Fruit fly (Drosophila melanogaster) whole organism, embryonic: Measurements from ENCODE around the gene CG32797.
A peak's percentile ranks its signal among the peaks of the same experiment; 100 is the strongest.

Source experiments
- B-H1 ChIP-seq: fragments of 200-800 bp; sonication (Bioruptor generic); IDR thresholded peaks from 3 replicates; pipeline ENCODE4 v1.3.6; 2022; ENCODE audit warnings: missing biosample characterization, missing genetic modification characterization
- Blimp-1 ChIP-seq: fragments of 200-800 bp; sonication (Bioruptor generic); optimal IDR thresholded peaks from 3 replicates; lab custom pipeline; 2018; ENCODE audit warnings: missing biosample characterization, missing genetic modification characterization, mild to moderate bottlenecking, moderate library complexity, missing genetic modification reagents
- CG15696 ChIP-seq: fragments of 200-800 bp; sonication (Bioruptor generic); optimal IDR thresholded peaks from 2 replicates; lab custom pipeline; 2019; ENCODE audit warnings: missing biosample characterization, mild to moderate bottlenecking, missing genetic modification characterization, moderate library complexity
- CG1602 ChIP-seq: fragments of 200-800 bp; sonication (Bioruptor generic); optimal IDR thresholded peaks from 3 replicates; lab custom pipeline; 2016; ENCODE audit warnings: missing biosample characterization, missing genetic modification characterization
- CG1603 ChIP-seq: fragments of 200-800 bp; sonication (Bioruptor generic); optimal IDR thresholded peaks from 2 replicates; lab custom pipeline; 2019; ENCODE audit warnings: missing biosample characterization, mild to moderate bottlenecking, missing genetic modification characterization, moderate library complexity
- CG17802 ChIP-seq: fragments of 200-800 bp; sonication (Bioruptor generic); optimal IDR thresholded peaks from 2 replicates; lab custom pipeline; 2018; ENCODE audit warnings: missing biosample characterization, mild to moderate bottlenecking, missing genetic modification characterization, moderate library complexity
- CG2120 ChIP-seq: fragments of 200-800 bp; sonication (Bioruptor generic); optimal IDR thresholded peaks from 3 replicates; lab custom pipeline; 2016; ENCODE audit warnings: missing biosample characterization, missing genetic modification characterization
- CG2202 ChIP-seq: fragments of 200-800 bp; sonication (Bioruptor generic); optimal IDR thresholded peaks from 2 replicates; lab custom pipeline; 2018; ENCODE audit warnings: missing biosample characterization, mild to moderate bottlenecking, missing genetic modification characterization
- CG2678 ChIP-seq: fragments of 200-800 bp; sonication (Bioruptor generic); optimal IDR thresholded peaks from 3 replicates; lab custom pipeline; 2019; ENCODE audit warnings: missing biosample characterization, mild to moderate bottlenecking, missing genetic modification characterization, moderate library complexity
- CG2889 ChIP-seq: fragments of 200-800 bp; sonication (Bioruptor generic); IDR thresholded peaks from 3 replicates; pipeline ENCODE4 v1.3.6; 2022; ENCODE audit warnings: missing biosample characterization, missing genetic modification characterization
- CG33213 ChIP-seq: fragments of 200-800 bp; sonication (Bioruptor generic); optimal IDR thresholded peaks from 3 replicates; lab custom pipeline; 2016; ENCODE audit warnings: missing biosample characterization, missing genetic modification characterization
- CG33557 ChIP-seq: fragments of 200-800 bp; sonication (Bioruptor generic); optimal IDR thresholded peaks from 2 replicates; lab custom pipeline; 2019; ENCODE audit warnings: missing biosample characterization, mild to moderate bottlenecking, missing genetic modification characterization, moderate library complexity
- CG7556 ChIP-seq: fragments of 200-800 bp; sonication (Bioruptor generic); optimal IDR thresholded peaks from 2 replicates; lab custom pipeline; 2017; ENCODE audit warnings: missing biosample characterization, mild to moderate bottlenecking, missing genetic modification characterization
- CG7745 ChIP-seq: fragments of 200-800 bp; sonication (Bioruptor generic); optimal IDR thresholded peaks from 2 replicates; lab custom pipeline; 2018; ENCODE audit warnings: missing biosample characterization, mild to moderate bottlenecking, missing genetic modification characterization, moderate library complexity
- CG8281 ChIP-seq: fragments of 200-800 bp; sonication (Bioruptor generic); optimal IDR thresholded peaks from 2 replicates; lab custom pipeline; 2018; ENCODE audit warnings: missing biosample characterization, mild to moderate bottlenecking, missing genetic modification characterization, moderate library complexity
- CG8290 ChIP-seq, 3 experiments: fragments of 200-800 bp; sonication (Bioruptor generic); optimal IDR thresholded peaks; 2 replicates each; lab custom pipeline; 2016 to 2019; ENCODE audit warnings: missing biosample characterization in 3 of 3, missing genetic modification characterization in 3 of 3, mild to moderate bottlenecking in 2 of 3, moderate library complexity in 1 of 3
- CG8765 ChIP-seq: fragments of 200-800 bp; sonication (Bioruptor generic); IDR thresholded peaks from 2 replicates; pipeline ENCODE4 v1.3.6; 2022; ENCODE audit warnings: missing biosample characterization, missing genetic modification characterization
- CG9797 ChIP-seq: fragments of 200-800 bp; sonication (Bioruptor generic); optimal IDR thresholded peaks from 3 replicates; lab custom pipeline; 2018; ENCODE audit warnings: missing biosample characterization, mild to moderate bottlenecking, missing genetic modification characterization
- CTCF ChIP-seq: fragments of 200-800 bp; sonication (Bioruptor generic); optimal IDR thresholded peaks from 2 replicates; lab custom pipeline; 2017; ENCODE audit warnings: missing biosample characterization, mild to moderate bottlenecking, missing genetic modification characterization, moderate library complexity
- D19B ChIP-seq: fragments of 200-800 bp; sonication (Bioruptor generic); optimal IDR thresholded peaks from 2 replicates; lab custom pipeline; 2017; ENCODE audit warnings: missing biosample characterization, mild to moderate bottlenecking, missing genetic modification characterization
- Hand ChIP-seq: fragments of 200-800 bp; sonication (Bioruptor generic); optimal IDR thresholded peaks from 2 replicates; lab custom pipeline; 2017; ENCODE audit warnings: mild to moderate bottlenecking, missing biosample characterization, missing genetic modification reagents, missing genetic modification characterization
- Jarid2 ChIP-seq: fragments of 200-800 bp; sonication (Bioruptor generic); optimal IDR thresholded peaks from 3 replicates; lab custom pipeline; 2017; ENCODE audit warnings: mild to moderate bottlenecking, missing biosample characterization, missing genetic modification reagents, missing genetic modification characterization
- Lhr ChIP-seq: fragments of 200-800 bp; sonication (Bioruptor generic); optimal IDR thresholded peaks from 3 replicates; lab custom pipeline; 2017; ENCODE audit warnings: mild to moderate bottlenecking, missing biosample characterization, missing genetic modification reagents, missing genetic modification characterization
- MTF-1 ChIP-seq: fragments of 200-800 bp; sonication (Bioruptor generic); optimal IDR thresholded peaks from 2 replicates; lab custom pipeline; 2018; ENCODE audit warnings: missing biosample characterization, mild to moderate bottlenecking, missing genetic modification characterization, borderline replicate concordance
- Pdp1 ChIP-seq, 2 experiments: fragments of 200-800 bp; sonication (Bioruptor generic); optimal IDR thresholded peaks; 3 replicates each; lab custom pipeline; 2016; ENCODE audit warnings: missing biosample characterization in 2 of 2, missing genetic modification characterization in 2 of 2, mild to moderate bottlenecking in 1 of 2, moderate library complexity in 1 of 2
- Ravus ChIP-seq: fragments of 200-800 bp; sonication (Bioruptor generic); IDR thresholded peaks from 2 replicates; pipeline ENCODE4 v1.3.6; 2022; ENCODE audit warnings: missing biosample characterization, missing genetic modification characterization
- Rfx ChIP-seq: fragments of 200-800 bp; sonication (Bioruptor generic); IDR thresholded peaks from 2 replicates; pipeline ENCODE4 v1.3.6; 2022; ENCODE audit warnings: missing biosample characterization, missing genetic modification characterization
- Sox100B ChIP-seq: fragments of 200-800 bp; sonication (Bioruptor generic); optimal IDR thresholded peaks from 3 replicates; lab custom pipeline; 2018; ENCODE audit warnings: missing biosample characterization, mild to moderate bottlenecking, missing genetic modification characterization
- Taf1 ChIP-seq: fragments of 200-800 bp; sonication (Bioruptor generic); IDR thresholded peaks from 2 replicates; pipeline ENCODE4 v1.3.6; 2022; ENCODE audit warnings: missing biosample characterization, missing genetic modification characterization
- Vsx1 ChIP-seq: fragments of 200-800 bp; sonication (Bioruptor generic); optimal IDR thresholded peaks from 2 replicates; lab custom pipeline; 2017; ENCODE audit warnings: missing biosample characterization, mild to moderate bottlenecking, missing genetic modification characterization, missing genetic modification reagents
- Xrp1 ChIP-seq: fragments of 200-800 bp; sonication (Bioruptor generic); IDR thresholded peaks from 2 replicates; pipeline ENCODE4 v1.3.6; 2022; ENCODE audit warnings: missing biosample characterization, missing genetic modification characterization
- al ChIP-seq: fragments of 200-800 bp; sonication (Bioruptor generic); IDR thresholded peaks from 2 replicates; pipeline ENCODE4 v1.3.6; 2022; ENCODE audit warnings: missing biosample characterization, missing genetic modification characterization
- bigmax ChIP-seq: fragments of 200-800 bp; sonication (Bioruptor generic); optimal IDR thresholded peaks from 2 replicates; lab custom pipeline; 2018; ENCODE audit warnings: missing biosample characterization, mild to moderate bottlenecking, missing genetic modification characterization
- bsh ChIP-seq, 2 experiments: fragments of 200-800 bp; sonication (Bioruptor generic); optimal IDR thresholded peaks; 2 replicates each; lab custom pipeline; 2017 to 2018; ENCODE audit warnings: mild to moderate bottlenecking in 2 of 2, missing biosample characterization in 2 of 2, missing genetic modification characterization in 2 of 2, moderate library complexity in 1 of 2
- dmrt11E ChIP-seq: fragments of 200-800 bp; sonication (Bioruptor generic); optimal IDR thresholded peaks from 3 replicates; lab custom pipeline; 2018; ENCODE audit warnings: missing biosample characterization, mild to moderate bottlenecking, missing genetic modification characterization, moderate library complexity
- gfzf ChIP-seq: fragments of 200-800 bp; sonication (Bioruptor generic); optimal IDR thresholded peaks from 2 replicates; lab custom pipeline; 2016; ENCODE audit warnings: missing biosample characterization, mild to moderate bottlenecking, missing genetic modification characterization, moderate library complexity
- gt ChIP-seq: fragments of 200-800 bp; sonication (Bioruptor generic); IDR thresholded peaks from 2 replicates; pipeline ENCODE4 v1.3.6; 2022; ENCODE audit warnings: missing biosample characterization, missing genetic modification characterization
- hkb ChIP-seq, 2 experiments: fragments of 200-800 bp in 1 of 2; fragments of >200 bp in 1 of 2; sonication (Bioruptor generic) in 1 of 2; IDR thresholded peaks in 1 of 2; optimal IDR thresholded peaks in 1 of 2; 2 replicates each; pipeline versions ENCODE4 v1.3.6 to Lab custom; 2017 to 2022; ENCODE audit warnings: missing biosample characterization in 1 of 2, missing genetic modification characterization in 1 of 2
- lilli ChIP-seq: fragments of 200-800 bp; sonication (Bioruptor generic); optimal IDR thresholded peaks from 3 replicates; lab custom pipeline; 2016; ENCODE audit warnings: missing biosample characterization, missing genetic modification characterization
- org-1 ChIP-seq: fragments of 200-800 bp; sonication (Bioruptor generic); optimal IDR thresholded peaks from 2 replicates; lab custom pipeline; 2017; ENCODE audit warnings: missing biosample characterization, missing genetic modification characterization
- pb ChIP-seq: fragments of 200-800 bp; sonication (Bioruptor generic); optimal IDR thresholded peaks from 3 replicates; lab custom pipeline; 2016; ENCODE audit warnings: missing biosample characterization, missing genetic modification characterization
- rib ChIP-seq: fragments of 200-800 bp; sonication (Bioruptor generic); IDR thresholded peaks from 2 replicates; pipeline ENCODE4 v1.3.6; 2022; ENCODE audit warnings: missing biosample characterization, missing genetic modification characterization
- row ChIP-seq: fragments of 200-800 bp; sonication (Bioruptor generic); IDR thresholded peaks from 3 replicates; pipeline ENCODE4 v1.3.6; 2022; ENCODE audit warnings: missing biosample characterization, missing genetic modification characterization
- sc ChIP-seq, 3 experiments: fragments of >200 bp in 2 of 3; fragments of 200-800 bp in 1 of 3; sonication (Bioruptor generic) in 1 of 3; optimal IDR thresholded peaks; 2 replicates in 2 of 3; 3 replicates in 1 of 3; lab custom pipeline; 2017; ENCODE audit warnings: mild to moderate bottlenecking in 1 of 3, missing biosample characterization in 1 of 3, missing genetic modification characterization in 1 of 3, missing genetic modification reagents in 1 of 3
- sens ChIP-seq: fragments of 200-800 bp; sonication (Bioruptor generic); peaks from one replicate; lab custom pipeline; 2016; ENCODE audit warnings: missing biosample characterization, missing genetic modification characterization
- seq ChIP-seq: fragments of 200-800 bp; sonication (Bioruptor generic); IDR thresholded peaks from 2 replicates; pipeline ENCODE4 v1.3.6; 2022; ENCODE audit warnings: missing biosample characterization, missing genetic modification characterization
- z ChIP-seq: fragments of 200-800 bp; sonication (Bioruptor generic); IDR thresholded peaks from 3 replicates; pipeline ENCODE4 v1.3.6; 2022; ENCODE audit warnings: missing biosample characterization, missing genetic modification characterization

CG32797 gene

DNA sequence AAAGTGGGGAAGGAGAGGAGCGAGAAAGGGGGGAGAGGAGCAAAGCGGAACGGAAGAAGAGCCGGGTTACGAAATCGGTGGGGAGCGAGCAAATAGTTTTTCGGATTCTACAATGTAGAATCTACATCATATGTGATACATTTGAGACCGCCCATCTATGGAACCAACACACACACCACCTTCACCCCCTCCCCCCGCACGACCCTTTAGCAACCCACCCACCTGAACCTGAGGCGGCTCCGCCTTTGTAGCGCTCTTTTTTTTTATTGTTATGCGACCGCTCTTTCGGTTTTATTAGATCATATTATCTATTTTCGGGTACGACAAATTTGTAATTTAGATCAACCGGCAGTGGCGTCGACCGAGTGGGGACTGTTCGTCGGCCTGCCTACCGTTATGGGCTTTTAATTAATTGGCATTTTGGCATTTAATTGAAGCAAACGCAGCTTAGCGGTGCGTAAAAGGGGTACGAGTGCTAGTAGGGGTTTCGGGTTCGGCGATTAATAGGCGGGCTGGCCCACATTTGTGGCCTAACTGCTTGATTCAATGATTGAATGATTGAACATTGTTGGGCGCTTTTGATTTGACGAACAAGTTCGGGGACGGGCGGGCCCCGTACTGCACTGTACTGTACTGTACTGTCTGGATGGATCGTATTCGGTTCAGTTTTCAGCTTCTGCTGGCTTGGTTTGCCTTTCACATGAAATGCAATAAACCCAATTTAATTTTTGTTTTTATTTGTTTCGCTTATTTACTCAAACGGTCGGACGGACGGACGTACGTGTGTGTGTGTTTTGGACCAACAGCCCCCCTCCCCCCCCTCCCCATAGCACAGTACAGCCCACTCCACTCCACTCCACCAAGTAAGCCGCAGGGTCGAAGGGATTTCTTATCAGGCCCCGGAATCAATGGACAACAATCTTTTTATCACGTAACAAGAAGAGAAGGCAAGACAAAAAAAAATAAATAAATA, 36.1 kb upstream of the CG32797 start (continued):
- peak; percentile 14 for TF ChIP-seq CG7745 (tag; lab: Kevin White, UChicago)
- no peak for TF ChIP-seq CG33213
- peak; percentile 40 for TF ChIP-seq CG33557 (GFP tag; lab: Kevin White, UChicago)
- no peak for TF ChIP-seq seq (GFP tag; lab: Robert Waterston, UW)
- no peak for TF ChIP-seq Vsx1 (GFP tag; lab: Kevin White, UChicago)
- peak; percentile 6 for TF ChIP-seq org-1 (GFP tag; lab: Kevin White, UChicago)
- peak in 1 of 2 experiments; percentile 65 for TF ChIP-seq Pdp1 (GFP tag; optimal IDR thresholded peaks at IDR 0.05; lab: Kevin White, UChicago)
- no peak for TF ChIP-seq bigmax (GFP tag; lab: Kevin White, UChicago)
- peak; percentile 7 for TF ChIP-seq Lhr (GFP tag; lab: Kevin White, UChicago)
- TF ChIP-seq z (GFP tag; lab: Robert Waterston, UW): 0 out of 3 replicates have a peak, but pooled peaks have one; percentile 33
- no peak for TF ChIP-seq CG2120 (GFP tag; lab: Kevin White, UChicago)
- no peak for TF ChIP-seq CG2678 (tag; lab: Kevin White, UChicago)
- TF ChIP-seq Ravus (GFP tag; lab: Robert Waterston, UW): no peak
- peak; percentile 81 for TF ChIP-seq sens (GFP tag; lab: Kevin White, UChicago)
- no peak for TF ChIP-seq CG8290 (GFP tag; optimal IDR thresholded peaks at IDR 0.05; lab: Kevin White, UChicago)
- TF ChIP-seq CG8290 (tag; optimal IDR thresholded peaks at IDR 0.05; lab: Kevin White, UChicago): no peak
- TF ChIP-seq pb: no peak
- no peak for TF ChIP-seq lilli (GFP tag; lab: Kevin White, UChicago)
- TF ChIP-seq Xrp1: peak; percentile 28; the same call in 1 of the 2 replicates
- no peak for TF ChIP-seq CTCF
- peak; percentile 3 for TF ChIP-seq Sox100B (GFP tag; lab: Kevin White, UChicago)
- TF ChIP-seq Taf1: no peak
- no peak for TF ChIP-seq Rfx (GFP tag; lab: Robert Waterston, UW)
- TF ChIP-seq Jarid2 (GFP tag; lab: Kevin White, UChicago): no peak
- no peak for TF ChIP-seq CG17802 (tag; lab: Kevin White, UChicago)
- TF ChIP-seq D19B (GFP tag; lab: Kevin White, UChicago): no peak
- TF ChIP-seq hkb (optimal IDR thresholded peaks at IDR 0.05; lab: Kevin White, UChicago): no peak
- no peak for TF ChIP-seq hkb (GFP tag; IDR thresholded peaks at IDR 0.05; lab: Robert Waterston, UW)
- no peak for TF ChIP-seq B-H1 (GFP tag; lab: Robert Waterston, UW)
- peak; percentile 40 for TF ChIP-seq dmrt11E
- TF ChIP-seq MTF-1 (GFP tag; lab: Kevin White, UChicago): peak; percentile 34
- TF ChIP-seq bsh (GFP tag; optimal IDR thresholded peaks at IDR 0.05; lab: Kevin White, UChicago): peak in 1 of 2 experiments; percentile 26
- no peak for TF ChIP-seq al (GFP tag; lab: Robert Waterston, UW)
- no peak for TF ChIP-seq gfzf (GFP tag; lab: Kevin White, UChicago)
- TF ChIP-seq CG7556 (GFP tag; lab: Kevin White, UChicago): no peak
- no peak for TF ChIP-seq sc (optimal IDR thresholded peaks at IDR 0.05; lab: Kevin White, UChicago)
- peak; percentile 5 for TF ChIP-seq sc (GFP tag; optimal IDR thresholded peaks at IDR 0.05; lab: Kevin White, UChicago)
- no peak for TF ChIP-seq CG8765 (GFP tag; lab: Robert Waterston, UW)
- peak; percentile 39 for TF ChIP-seq CG2202 (tag; lab: Kevin White, UChicago)
- TF ChIP-seq CG1603: peak; percentile 35
- no peak for TF ChIP-seq rib (GFP tag; lab: Robert Waterston, UW)
- no peak for TF ChIP-seq Blimp-1
- no peak for TF ChIP-seq CG1602 (GFP tag; lab: Kevin White, UChicago)
- no peak for TF ChIP-seq gt (GFP tag; lab: Robert Waterston, UW)
- TF ChIP-seq CG8281: peak; percentile 70
- no peak for TF ChIP-seq CG9797 (GFP tag; lab: Kevin White, UChicago)
- peak; percentile 45 for TF ChIP-seq CG15696
- TF ChIP-seq Hand (GFP tag; lab: Kevin White, UChicago): no peak
- TF ChIP-seq CG2889 (GFP tag; lab: Robert Waterston, UW): no peak
- TF ChIP-seq row (GFP tag; lab: Robert Waterston, UW): 0 out of 3 replicates have a peak, but pooled peaks have one; percentile 11
